Worm (Caenorhabditis elegans): ENCODE data around the gene ZK105.3.

DNA sequence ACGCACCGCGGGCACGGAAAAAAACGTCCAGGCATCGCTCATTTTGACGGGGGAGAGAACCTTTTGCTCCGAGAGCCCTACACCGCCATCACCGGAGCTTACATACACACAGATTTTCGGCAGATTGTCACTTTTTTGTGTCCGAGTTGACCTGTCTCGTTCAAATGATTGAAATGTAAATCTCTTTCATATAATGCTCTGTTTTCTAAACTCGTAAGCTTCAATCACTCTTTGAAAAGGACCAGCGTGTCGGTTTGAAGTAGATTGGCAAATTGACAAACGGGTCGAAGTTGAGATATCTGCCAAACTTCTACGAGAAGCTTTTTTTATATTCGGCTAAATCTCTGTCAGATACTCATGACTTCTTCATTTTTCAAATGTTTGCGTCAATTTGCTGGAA lies 50.2 kb downstream of the ZK105.3 start:
- TF ChIP-seq dve-1 (tag; optimal IDR thresholded peaks at IDR 0.05; ENCODE audit: insufficient read depth) = no peak
- no peak for TF ChIP-seq dmd-8 (GFP tag; IDR thresholded peaks at IDR 0.05)
- no peak for TF ChIP-seq fkh-10 (GFP tag; optimal IDR thresholded peaks at IDR 0.05)
- TF ChIP-seq skn-1 (tag; optimal IDR thresholded peaks at IDR 0.05) = no peak
- peak in 1 of 2 experiments; percentile 97 for TF ChIP-seq unc-62 (GFP tag; optimal IDR thresholded peaks at IDR 0.05 in 1 of 2)
- TF ChIP-seq unc-62 (tag; optimal IDR thresholded peaks at IDR 0.05) = no peak
- no peak for TF ChIP-seq mxl-3 (GFP tag; optimal IDR thresholded peaks at IDR 0.05)
- no peak for TF ChIP-seq fos-1 (tag; optimal IDR thresholded peaks at IDR 0.05)
- TF ChIP-seq R02D3.7 (tag; optimal IDR thresholded peaks at IDR 0.05) = no peak

Measured in whole organism, L4 larva.